Worm (Caenorhabditis elegans) whole organism, L2 larva: ENCODE results near the gene F58B3.4.

Source experiments
- Y55F3AM.14 ChIP-seq: fragments of 200-800 bp; sonication (Bioruptor generic); optimal IDR thresholded peaks from 2 replicates; lab custom pipeline; 2018; ENCODE audit warnings: mild to moderate bottlenecking, missing genetic modification characterization, missing compliant biosample characterization
- ZK546.5 ChIP-seq: sonication (generic microtip); optimal IDR thresholded peaks from 2 replicates; lab custom pipeline; 2017; ENCODE audit warnings: missing biosample characterization, missing genetic modification characterization
- blmp-1 ChIP-seq: sonication (generic microtip); optimal IDR thresholded peaks from 2 replicates; lab custom pipeline; 2017; ENCODE audit warnings: missing genetic modification characterization, mild to moderate bottlenecking, missing compliant biosample characterization, antibody characterized with exemption, moderate library complexity; ENCODE audit not compliant: insufficient read depth
- ceh-82 ChIP-seq: fragments of 150-350 bp; optimal IDR thresholded peaks from 2 replicates; lab custom pipeline; 2014; ENCODE audit warnings: missing biosample characterization, missing genetic modification characterization
- nhr-12 ChIP-seq: fragments of 150-350 bp; optimal IDR thresholded peaks from 2 replicates; lab custom pipeline; 2014; ENCODE audit warnings: missing biosample characterization, missing genetic modification characterization
- nhr-237 ChIP-seq: fragments of 150-350 bp; optimal IDR thresholded peaks from 2 replicates; lab custom pipeline; 2014; ENCODE audit warnings: missing biosample characterization, missing genetic modification characterization
- skn-1 ChIP-seq: sonication (generic microtip); optimal IDR thresholded peaks from 2 replicates; lab custom pipeline; 2017; ENCODE audit warnings: missing biosample characterization, missing genetic modification characterization
- snpc-4 ChIP-seq: fragments of 150-350 bp; optimal IDR thresholded peaks from 2 replicates; lab custom pipeline; 2014; ENCODE audit warnings: missing biosample characterization, missing genetic modification characterization

DNA sequence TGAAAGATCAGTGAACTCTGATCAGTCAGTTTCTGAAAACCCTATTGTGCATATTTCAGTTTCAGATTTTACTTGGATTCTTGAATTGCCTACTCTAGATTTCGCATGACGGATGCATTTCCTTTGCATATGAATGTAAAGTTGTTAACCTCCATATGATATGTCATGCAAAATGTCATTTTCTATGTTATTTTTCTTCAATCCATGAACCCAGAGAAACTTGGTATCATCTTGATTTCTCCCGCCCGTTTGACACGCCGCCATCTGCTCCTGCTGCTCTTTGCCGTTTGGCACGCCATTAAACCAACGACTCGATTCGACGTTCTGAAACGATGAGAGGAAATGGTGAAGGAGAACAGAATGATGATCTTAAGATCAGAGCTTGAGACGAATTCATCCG, 18.7 kb upstream of the F58B3.4 start:
- TF ChIP-seq snpc-4 (tag; lab: Kevin White, UChicago) (no peak), ceh-82 (tag; lab: Kevin White, UChicago) (no peak), nhr-12 (tag; lab: Kevin White, UChicago) (no peak), ZK546.5 (tag; lab: Kevin White, UChicago) (no peak), blmp-1 (no peak), nhr-237 (tag; lab: Kevin White, UChicago) (no peak), skn-1 (tag; lab: Kevin White, UChicago) (no peak), Y55F3AM.14 (GFP tag; lab: Kevin White, UChicago) (no peak)
